Worm (Caenorhabditis elegans) whole organism, L4 larva: ENCODE measurements around the gene egl-13.

Experiments used
- F37D6.2 ChIP-seq: sonication (generic microtip); optimal IDR thresholded peaks from 2 replicates; lab custom pipeline; 2016; ENCODE audit warnings: mild to moderate bottlenecking, missing genetic modification characterization, missing compliant biosample characterization
- F44E2.7 ChIP-seq: fragments of 200-800 bp; sonication (Bioruptor generic); IDR thresholded peaks from 2 replicates; pipeline ENCODE4 v2.1.2; 2022; ENCODE audit warnings: missing genetic modification characterization, missing compliant biosample characterization
- F49E8.2 ChIP-seq: sonication (generic microtip); optimal IDR thresholded peaks from 2 replicates; lab custom pipeline; 2016; ENCODE audit warnings: missing compliant biosample characterization, mild to moderate bottlenecking, missing genetic modification characterization, borderline replicate concordance
- T26A8.4 ChIP-seq: fragments of 200-800 bp; sonication (Bioruptor generic); IDR thresholded peaks from 2 replicates; pipeline ENCODE4 v1.3.6; 2022; ENCODE audit warnings: missing genetic modification characterization, missing compliant biosample characterization
- Y105C5A.15 ChIP-seq: fragments of 200-800 bp; sonication (Bioruptor generic); IDR thresholded peaks from 2 replicates; pipeline ENCODE4 v1.3.6; 2022; ENCODE audit warnings: missing genetic modification characterization, missing compliant biosample characterization
- Y48G9A.11 ChIP-seq: fragments of 200-800 bp; sonication (Bioruptor generic); IDR thresholded peaks from 2 replicates; pipeline ENCODE4 v1.3.6; 2022; ENCODE audit warnings: missing genetic modification reagents, missing genetic modification characterization, missing compliant biosample characterization
- ZK337.2 ChIP-seq: fragments of 200-800 bp; sonication (Bioruptor generic); IDR thresholded peaks from 2 replicates; pipeline ENCODE4 v1.3.6; 2022; ENCODE audit warnings: missing genetic modification reagents, missing genetic modification characterization, missing compliant biosample characterization
- aha-1 ChIP-seq: fragments of 150-350 bp; peaks from one replicate; lab custom pipeline; 2014; ENCODE audit warnings: missing biosample characterization, missing genetic modification characterization
- aly-2 ChIP-seq: sonication (generic microtip); optimal IDR thresholded peaks from 2 replicates; lab custom pipeline; 2018; ENCODE audit warnings: missing biosample characterization, missing genetic modification characterization
- ceh-44 ChIP-seq: fragments of 200-800 bp; sonication (Bioruptor generic); IDR thresholded peaks from 2 replicates; pipeline ENCODE4 v1.3.6; 2022; ENCODE audit warnings: missing genetic modification reagents, missing genetic modification characterization, missing compliant biosample characterization
- ceh-62 ChIP-seq: sonication (generic microtip); optimal IDR thresholded peaks from 2 replicates; lab custom pipeline; 2017; ENCODE audit warnings: missing biosample characterization, missing genetic modification characterization
- ctbp-1 ChIP-seq: fragments of 200-800 bp; sonication (Bioruptor generic); IDR thresholded peaks from 2 replicates; pipeline ENCODE4 v1.3.6; 2022; ENCODE audit warnings: missing genetic modification reagents, missing genetic modification characterization, missing compliant biosample characterization
- daf-16 ChIP-seq, 3 experiments: sonication (generic microtip); optimal IDR thresholded peaks; 2 replicates each; lab custom pipeline; 2016 to 2017; ENCODE audit warnings: missing genetic modification characterization in 3 of 3, missing genetic modification reagents in 3 of 3, mild to moderate bottlenecking in 2 of 3, missing compliant biosample characterization in 2 of 3, missing biosample characterization in 1 of 3, moderate library complexity in 1 of 3
- daf-8 ChIP-seq: fragments of 200-800 bp; sonication (Bioruptor generic); IDR thresholded peaks from 2 replicates; pipeline ENCODE4 v1.3.6; 2022; ENCODE audit warnings: missing genetic modification characterization, missing compliant biosample characterization
- dmd-6 ChIP-seq: fragments of 200-800 bp; sonication (Bioruptor generic); IDR thresholded peaks from 2 replicates; pipeline ENCODE4 v1.3.6; 2022; ENCODE audit warnings: missing genetic modification reagents, missing genetic modification characterization, missing compliant biosample characterization
- dmd-8 ChIP-seq: fragments of 200-800 bp; sonication (Bioruptor generic); IDR thresholded peaks from 2 replicates; pipeline ENCODE4 v1.3.6; 2022; ENCODE audit warnings: missing genetic modification characterization, missing compliant biosample characterization
- dmd-9 ChIP-seq: fragments of 200-800 bp; sonication (Bioruptor generic); IDR thresholded peaks from 2 replicates; pipeline ENCODE4 v1.3.6; 2022; ENCODE audit warnings: missing genetic modification reagents, missing genetic modification characterization, missing compliant biosample characterization
- dve-1 ChIP-seq: sonication (generic microtip); optimal IDR thresholded peaks from 2 replicates; lab custom pipeline; 2017; ENCODE audit warnings: antibody characterized with exemption, mild to moderate bottlenecking, missing genetic modification characterization, missing compliant biosample characterization; ENCODE audit not compliant: insufficient read depth
- egl-27 ChIP-seq: sonication (generic microtip); optimal IDR thresholded peaks from 3 replicates; lab custom pipeline; 2017; ENCODE audit warnings: missing biosample characterization, missing genetic modification reagents, missing genetic modification characterization
- fkh-10 ChIP-seq: fragments of 150-350 bp; optimal IDR thresholded peaks from 2 replicates; lab custom pipeline; 2014; ENCODE audit warnings: missing biosample characterization, missing genetic modification reagents, missing genetic modification characterization
- hlh-11 ChIP-seq: fragments of 200-800 bp; sonication (Bioruptor generic); optimal IDR thresholded peaks from 2 replicates; lab custom pipeline; 2018; ENCODE audit warnings: mild to moderate bottlenecking, missing genetic modification characterization, missing compliant biosample characterization
- lin-1 ChIP-seq: fragments of 200-800 bp; sonication (Bioruptor generic); IDR thresholded peaks from 2 replicates; pipeline ENCODE4 v1.3.6; 2022; ENCODE audit warnings: missing genetic modification reagents, missing genetic modification characterization, missing compliant biosample characterization
- lin-13 ChIP-seq: fragments of 150-350 bp; optimal IDR thresholded peaks from 2 replicates; lab custom pipeline; 2014; ENCODE audit warnings: missing biosample characterization, missing genetic modification reagents, missing genetic modification characterization
- lin-38 ChIP-seq: fragments of 200-800 bp; sonication (Bioruptor generic); IDR thresholded peaks from 2 replicates; pipeline ENCODE4 v1.3.6; 2022; ENCODE audit warnings: missing genetic modification reagents, missing genetic modification characterization, missing compliant biosample characterization
- lin-39 ChIP-seq: fragments of 150-350 bp; optimal IDR thresholded peaks from 2 replicates; lab custom pipeline; 2014; ENCODE audit warnings: missing biosample characterization, missing genetic modification reagents, missing genetic modification characterization
- lsy-2 ChIP-seq, 2 experiments: fragments of 150-350 bp in 1 of 2; sonication (generic microtip) in 1 of 2; optimal IDR thresholded peaks; 2 replicates each; lab custom pipeline; 2014 to 2017; ENCODE audit warnings: missing biosample characterization in 2 of 2, missing genetic modification characterization in 2 of 2
- mdl-1 ChIP-seq, 2 experiments: fragments of 150-350 bp in 1 of 2; sonication (generic microtip) in 1 of 2; optimal IDR thresholded peaks; 2 replicates each; lab custom pipeline; 2014 to 2017; ENCODE audit warnings: missing biosample characterization in 2 of 2, missing genetic modification characterization in 2 of 2
- mes-2 ChIP-seq: sonication (generic microtip); optimal IDR thresholded peaks from 2 replicates; lab custom pipeline; 2016; ENCODE audit warnings: missing genotype, mild to moderate bottlenecking, missing genetic modification characterization, missing compliant biosample characterization; ENCODE audit not compliant: poor library complexity, severe bottlenecking
- mxl-2 ChIP-seq: fragments of 200-800 bp; sonication (Bioruptor generic); conservative IDR thresholded peaks from 2 replicates; pipeline ENCODE4 v1.3.6; 2022; ENCODE audit warnings: missing genetic modification reagents, missing genetic modification characterization, missing compliant biosample characterization
- mxl-3 ChIP-seq: fragments of 200-800 bp; sonication (Bioruptor generic); optimal IDR thresholded peaks from 2 replicates; lab custom pipeline; 2018; ENCODE audit warnings: mild to moderate bottlenecking, missing genetic modification characterization, missing compliant biosample characterization
- nhr-102 ChIP-seq: sonication (generic microtip); optimal IDR thresholded peaks from 2 replicates; lab custom pipeline; 2016; ENCODE audit warnings: mild to moderate bottlenecking, missing genetic modification characterization, moderate library complexity, missing compliant biosample characterization
- nhr-28 ChIP-seq: fragments of 150-350 bp; optimal IDR thresholded peaks from 2 replicates; lab custom pipeline; 2014; ENCODE audit warnings: missing biosample characterization, missing genetic modification characterization
- nhr-41 ChIP-seq: fragments of 200-800 bp; sonication (Bioruptor generic); IDR thresholded peaks from 2 replicates; pipeline ENCODE4 v1.3.6; 2022; ENCODE audit warnings: missing genetic modification reagents, missing genetic modification characterization, missing compliant biosample characterization
- nhr-42 ChIP-seq: fragments of 200-800 bp; sonication (Bioruptor generic); IDR thresholded peaks from 2 replicates; pipeline ENCODE4 v1.3.6; 2022; ENCODE audit warnings: missing genetic modification characterization, missing compliant biosample characterization
- nhr-48 ChIP-seq: sonication (generic microtip); optimal IDR thresholded peaks from 2 replicates; lab custom pipeline; 2016; ENCODE audit warnings: mild to moderate bottlenecking, missing genetic modification characterization, missing compliant biosample characterization
- nhr-6 ChIP-seq: fragments of 150-350 bp; optimal IDR thresholded peaks from 2 replicates; lab custom pipeline; 2014; ENCODE audit warnings: missing biosample characterization, missing genetic modification characterization
- nhr-77 ChIP-seq: fragments of 150-350 bp; optimal IDR thresholded peaks from 2 replicates; lab custom pipeline; 2014; ENCODE audit warnings: missing biosample characterization, missing genetic modification characterization
- pha-4 ChIP-seq, 2 experiments: fragments of 150-350 bp in 1 of 2; fragments of 200-800 bp in 1 of 2; sonication (Bioruptor generic) in 1 of 2; IDR thresholded peaks in 1 of 2; optimal IDR thresholded peaks in 1 of 2; 2 replicates each; pipeline versions ENCODE4 v1.3.6 to Lab custom; 2014 to 2022; ENCODE audit warnings: missing genetic modification characterization in 2 of 2, missing genetic modification reagents in 2 of 2, missing biosample characterization in 1 of 2, missing compliant biosample characterization in 1 of 2
- php-3 ChIP-seq: fragments of 200-800 bp; sonication (Bioruptor generic); IDR thresholded peaks from 2 replicates; pipeline ENCODE4 v1.3.6; 2022; ENCODE audit warnings: missing genetic modification reagents, missing genetic modification characterization, missing compliant biosample characterization
- pqm-1 ChIP-seq: sonication (generic microtip); optimal IDR thresholded peaks from 2 replicates; lab custom pipeline; 2017; ENCODE audit warnings: missing biosample characterization, missing genetic modification characterization
- skn-1 ChIP-seq: fragments of 150-350 bp; optimal IDR thresholded peaks from 2 replicates; lab custom pipeline; 2014; ENCODE audit warnings: missing biosample characterization, missing genetic modification characterization
- snpc-4 ChIP-seq: fragments of 150-350 bp; optimal IDR thresholded peaks from 2 replicates; lab custom pipeline; 2014; ENCODE audit warnings: missing biosample characterization, missing genetic modification characterization
- spr-1 ChIP-seq: sonication (generic microtip); optimal IDR thresholded peaks from 2 replicates; lab custom pipeline; 2016; ENCODE audit warnings: mild to moderate bottlenecking, missing genetic modification characterization, missing compliant biosample characterization
- tag-97 ChIP-seq: fragments of 200-800 bp; sonication (Bioruptor generic); IDR thresholded peaks from 2 replicates; pipeline ENCODE4 v1.3.6; 2022; ENCODE audit warnings: missing genetic modification characterization, missing compliant biosample characterization
- unc-130 ChIP-seq: sonication (generic microtip); optimal IDR thresholded peaks from 2 replicates; lab custom pipeline; 2016; ENCODE audit warnings: missing genetic modification reagents, missing genetic modification characterization, missing compliant biosample characterization

Gene egl-13

ce11 chrX:5661179-5661578 lies 2.5 kb upstream of the egl-13 start:
- no peak for TF ChIP-seq T26A8.4 (GFP tag; lab: Robert Waterston, UW)
- TF ChIP-seq F44E2.7, result no peak
- no peak for TF ChIP-seq lin-13
- peak; percentile 53 for TF ChIP-seq nhr-48 (tag; lab: Kevin White, UChicago)
- no peak for TF ChIP-seq egl-27 (tag; lab: Kevin White, UChicago)
- TF ChIP-seq spr-1 (tag; lab: Kevin White, UChicago), result peak; percentile 27
- TF ChIP-seq ceh-44, result no peak
- TF ChIP-seq aly-2 (tag; lab: Kevin White, UChicago), result no peak
- TF ChIP-seq Y48G9A.11 (GFP tag; lab: Robert Waterston, UW), result no peak
- no peak for TF ChIP-seq pqm-1 (tag; lab: Kevin White, UChicago)
- TF ChIP-seq fkh-10 (GFP tag; lab: Kevin White, UChicago), result no peak
- no peak for TF ChIP-seq mes-2
- TF ChIP-seq ctbp-1, result no peak
- TF ChIP-seq tag-97, result no peak
- no peak for TF ChIP-seq snpc-4 (tag; lab: Kevin White, UChicago)
- TF ChIP-seq daf-16 (GFP tag; optimal IDR thresholded peaks at IDR 0.05; lab: Kevin White, UChicago), result no peak
- TF ChIP-seq daf-16 (tag; optimal IDR thresholded peaks at IDR 0.05; lab: Kevin White, UChicago), result no peak
- TF ChIP-seq mxl-3 (GFP tag; lab: Kevin White, UChicago), result peak; percentile 51
- TF ChIP-seq nhr-102 (tag; lab: Kevin White, UChicago), result no peak
- TF ChIP-seq hlh-11, result peak; percentile 30
- no peak for TF ChIP-seq dmd-8 (GFP tag; lab: Robert Waterston, UW)
- TF ChIP-seq lin-1, result no peak
- TF ChIP-seq F49E8.2 (tag; lab: Kevin White, UChicago), result no peak

ce11 chrX:5669733-5670132 lies 6.1 kb downstream of the egl-13 start:
- TF ChIP-seq pha-4 (GFP tag; IDR thresholded peaks at IDR 0.05; lab: Robert Waterston, UW), result no peak
- TF ChIP-seq pha-4 (tag; optimal IDR thresholded peaks at IDR 0.05; lab: Kevin White, UChicago), result no peak
- peak; percentile 42; the same call in 1 of the 2 replicates for TF ChIP-seq nhr-41 (GFP tag; lab: Robert Waterston, UW)
- no peak for TF ChIP-seq lin-39 (tag; lab: Kevin White, UChicago)
- TF ChIP-seq nhr-28 (tag; lab: Kevin White, UChicago), result peak; percentile 74
- no peak for TF ChIP-seq aly-2 (tag; lab: Kevin White, UChicago)
- no peak for TF ChIP-seq daf-16 (GFP tag; optimal IDR thresholded peaks at IDR 0.05; lab: Kevin White, UChicago)
- TF ChIP-seq daf-16 (tag; optimal IDR thresholded peaks at IDR 0.05; lab: Kevin White, UChicago), result peak; percentile 81
- no peak for TF ChIP-seq daf-8 (GFP tag; lab: Robert Waterston, UW)
- TF ChIP-seq dmd-9 (GFP tag; lab: Robert Waterston, UW), result no peak
- TF ChIP-seq ZK337.2 (GFP tag; lab: Robert Waterston, UW), result no peak
- TF ChIP-seq dve-1 (tag; lab: Kevin White, UChicago), result peak; percentile 23
- no peak for TF ChIP-seq nhr-42
- no peak for TF ChIP-seq aha-1 (tag; lab: Kevin White, UChicago)
- peak; percentile 71 for TF ChIP-seq dmd-6 (GFP tag; lab: Robert Waterston, UW)
- peak; percentile 69 for TF ChIP-seq hlh-11
- no peak for TF ChIP-seq lin-38 (GFP tag; lab: Robert Waterston, UW)
- peak; percentile 1 for TF ChIP-seq nhr-77 (tag; lab: Kevin White, UChicago)
- TF ChIP-seq pqm-1 (tag; lab: Kevin White, UChicago), result peak; percentile 92
- peak; percentile 15 for TF ChIP-seq nhr-6
- TF ChIP-seq unc-130 (GFP tag; lab: Kevin White, UChicago), result no peak

- no peak for TF ChIP-seq mdl-1 (tag; optimal IDR thresholded peaks at IDR 0.05; lab: Kevin White, UChicago)
- TF ChIP-seq F49E8.2 (tag; lab: Kevin White, UChicago), result no peak
- peak; percentile 61 for TF ChIP-seq pqm-1 (tag; lab: Kevin White, UChicago)
- TF ChIP-seq lsy-2 (tag; optimal IDR thresholded peaks at IDR 0.05; lab: Kevin White, UChicago), result no peak
- no peak for TF ChIP-seq Y105C5A.15 (GFP tag; lab: Robert Waterston, UW)
- TF ChIP-seq ceh-62 (tag; lab: Kevin White, UChicago), result no peak
- 0 out of 2 replicates have a peak, but pooled peaks have one; percentile 40 for TF ChIP-seq php-3 (GFP tag; lab: Robert Waterston, UW)
- no peak for TF ChIP-seq skn-1 (tag; lab: Kevin White, UChicago)
- TF ChIP-seq lin-1, result no peak
- TF ChIP-seq daf-16 (GFP tag; optimal IDR thresholded peaks at IDR 0.05; lab: Kevin White, UChicago), result no peak
- TF ChIP-seq daf-16 (tag; optimal IDR thresholded peaks at IDR 0.05; lab: Kevin White, UChicago), result peak; percentile 53
- no peak for TF ChIP-seq mxl-2 (GFP tag; lab: Robert Waterston, UW)
- TF ChIP-seq F37D6.2 (tag; lab: Kevin White, UChicago), result no peak
- TF ChIP-seq nhr-28 (tag; lab: Kevin White, UChicago), result peak; percentile 18
Measured at ce11 chrX:5670829-5671228, 7.2 kb downstream of the egl-13 start.
